Fruit fly (Drosophila melanogaster) Kc167 (cell line): ENCODE measurements around the gene Atat.

Experiments used
- Myc ChIP-seq: fragments of >200 bp; optimal IDR thresholded peaks from 2 replicates; lab custom pipeline; 2017; ENCODE audit warnings: missing external identifiers
- h ChIP-seq: fragments of >200 bp; optimal IDR thresholded peaks from 3 replicates; lab custom pipeline; 2018; ENCODE audit warnings: missing external identifiers
- psq ChIP-seq: fragments of >200 bp; optimal IDR thresholded peaks from 2 replicates; lab custom pipeline; 2017; ENCODE audit warnings: missing external identifiers
- ttk ChIP-seq: sonication (Bioruptor generic); optimal IDR thresholded peaks from 2 replicates; lab custom pipeline; 2017; ENCODE audit warnings: missing external identifiers

- TF ChIP-seq Myc (lab: Kevin White, UChicago) (no peak), psq (lab: Kevin White, UChicago) (no peak), ttk (lab: Kevin White, UChicago) (no peak), h (lab: Kevin White, UChicago) (no peak)
Observed at dm6 chr3L:9399013-9399750, 27.4 kb downstream of the Atat start, which contains the start of gene CG4080.
